Worm (Caenorhabditis elegans): Measurements from ENCODE around the gene C06A6.7.

The C06A6.7 gene

ce11 chrIV:7796432-7797113 lies 41.8 kb downstream of the C06A6.7 start, which contains the start of gene sgo-1:
TSS of gene sgo-1 (minus strand) at chrIV:7796482.
- TF ChIP-seq hnd-1 (tag; optimal IDR thresholded peaks at IDR 0.05) (no peak), ama-1 (optimal IDR thresholded peaks at IDR 0.05) (no peak)

- no peak for TF ChIP-seq tbx-37 (GFP tag; conservative IDR thresholded peaks at IDR 0.05)
- no peak for TF ChIP-seq ceh-36 (tag; optimal IDR thresholded peaks at IDR 0.05)
- TF ChIP-seq B0310.2 (tag; optimal IDR thresholded peaks at IDR 0.05) = no peak
- no peak for TF ChIP-seq hmg-4 (GFP tag; optimal IDR thresholded peaks at IDR 0.05)
Measured at ce11 chrIV:7794709-7795108, 43.6 kb downstream of the C06A6.7 start, which contains the start of gene ntp-1. TSS of gene ntp-1 (minus strand) at chrIV:7794809.

ce11 chrIV:7791821-7792446 lies 46.4 kb downstream of the C06A6.7 start, which contains the start of gene C33H5.13:
TSS of gene C33H5.13 (minus strand) at chrIV:7792263.
- no peak for TF ChIP-seq B0310.2 (tag; optimal IDR thresholded peaks at IDR 0.05)
- no peak for TF ChIP-seq aly-1 (tag; optimal IDR thresholded peaks at IDR 0.05)
- no peak for TF ChIP-seq ceh-36 (tag; optimal IDR thresholded peaks at IDR 0.05)
- no peak for TF ChIP-seq tbx-37 (GFP tag; conservative IDR thresholded peaks at IDR 0.05)
- no peak for TF ChIP-seq ets-7 (tag; optimal IDR thresholded peaks at IDR 0.05)
- TF ChIP-seq hmbx-1 (tag; optimal IDR thresholded peaks at IDR 0.05) = no peak
- TF ChIP-seq tbx-11 (GFP tag; IDR thresholded peaks at IDR 0.05) = no peak
- no peak for TF ChIP-seq flt-1 (GFP tag; IDR thresholded peaks at IDR 0.05)
- no peak for TF ChIP-seq ama-1 (optimal IDR thresholded peaks at IDR 0.05)

DNA sequence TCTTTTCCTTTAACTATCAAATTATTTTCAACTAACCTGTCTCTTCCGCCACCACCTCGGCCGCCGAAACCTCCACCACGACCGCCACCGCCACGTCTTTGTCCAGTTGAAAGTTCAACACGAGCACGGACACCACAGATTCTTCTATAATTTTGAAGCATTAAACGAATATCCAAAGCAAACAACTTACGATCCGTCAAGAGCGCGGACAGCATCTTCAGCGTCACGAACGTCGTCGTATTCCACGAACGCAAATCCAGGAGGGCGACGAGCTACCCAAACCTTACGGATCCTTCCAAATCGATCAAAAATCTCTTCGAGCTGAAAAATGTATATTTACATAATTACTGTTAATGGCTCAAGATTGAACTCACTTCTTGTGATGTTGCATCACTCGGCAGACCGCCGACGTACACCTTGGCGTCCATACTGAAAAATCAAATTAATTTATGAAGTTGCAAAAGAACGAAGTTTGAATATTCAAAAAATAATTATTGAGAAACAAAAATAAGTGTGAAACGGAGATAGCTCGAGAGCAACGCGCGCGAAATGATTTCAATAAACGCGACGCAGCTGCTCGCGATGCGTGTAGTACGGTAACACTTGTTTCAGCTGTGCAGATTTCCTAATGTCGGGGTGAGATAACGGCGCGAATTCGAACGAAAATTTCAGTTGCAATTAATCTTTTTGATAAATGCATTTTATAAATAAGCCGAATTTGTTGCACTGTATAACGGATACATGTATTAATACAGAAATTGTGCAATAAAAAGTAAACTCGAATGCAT lies 47.3 kb downstream of the C06A6.7 start, which contains the start of gene rsp-6:
Gene rsp-6, minus strand, starts transcription at position 429 of the 788 bp plus-strand sequence.
- no peak for TF ChIP-seq hmbx-1 (tag; optimal IDR thresholded peaks at IDR 0.05)
- TF ChIP-seq ceh-13 (GFP tag; optimal IDR thresholded peaks at IDR 0.05) = no peak
- TF ChIP-seq flt-1 (GFP tag; IDR thresholded peaks at IDR 0.05) = no peak
- no peak for TF ChIP-seq scrt-1 (GFP tag; IDR thresholded peaks at IDR 0.05)
- TF ChIP-seq F13C5.2 (tag; optimal IDR thresholded peaks at IDR 0.05) = peak; percentile 84
- TF ChIP-seq ama-1 (optimal IDR thresholded peaks at IDR 0.05) = peak; percentile 41
- TF ChIP-seq sea-1 (GFP tag; conservative IDR thresholded peaks at IDR 0.05) = no peak
- no peak for TF ChIP-seq tbx-11 (GFP tag; IDR thresholded peaks at IDR 0.05)
- TF ChIP-seq B0310.2 (tag; optimal IDR thresholded peaks at IDR 0.05) = no peak
- TF ChIP-seq hnd-1 (tag; optimal IDR thresholded peaks at IDR 0.05) = no peak
- TF ChIP-seq tra-4 (tag; optimal IDR thresholded peaks at IDR 0.05) = no peak
- no peak for TF ChIP-seq hmg-4 (GFP tag; optimal IDR thresholded peaks at IDR 0.05)
- TF ChIP-seq aly-1 (tag; optimal IDR thresholded peaks at IDR 0.05) = no peak

ce11 chrIV:7790151-7790691 lies 48.1 kb downstream of the C06A6.7 start:
- TF ChIP-seq ama-1 (optimal IDR thresholded peaks at IDR 0.05) = peak; percentile 67
- TF ChIP-seq tra-4 (tag; optimal IDR thresholded peaks at IDR 0.05) = no peak
- TF ChIP-seq ceh-36 (tag; optimal IDR thresholded peaks at IDR 0.05) = no peak
- TF ChIP-seq aly-1 (tag; optimal IDR thresholded peaks at IDR 0.05) = no peak
- TF ChIP-seq hmg-4 (GFP tag; optimal IDR thresholded peaks at IDR 0.05) = no peak
- TF ChIP-seq flt-1 (GFP tag; IDR thresholded peaks at IDR 0.05) = no peak
- no peak for TF ChIP-seq ceh-13 (GFP tag; optimal IDR thresholded peaks at IDR 0.05)
- no peak for TF ChIP-seq scrt-1 (GFP tag; IDR thresholded peaks at IDR 0.05)

DNA sequence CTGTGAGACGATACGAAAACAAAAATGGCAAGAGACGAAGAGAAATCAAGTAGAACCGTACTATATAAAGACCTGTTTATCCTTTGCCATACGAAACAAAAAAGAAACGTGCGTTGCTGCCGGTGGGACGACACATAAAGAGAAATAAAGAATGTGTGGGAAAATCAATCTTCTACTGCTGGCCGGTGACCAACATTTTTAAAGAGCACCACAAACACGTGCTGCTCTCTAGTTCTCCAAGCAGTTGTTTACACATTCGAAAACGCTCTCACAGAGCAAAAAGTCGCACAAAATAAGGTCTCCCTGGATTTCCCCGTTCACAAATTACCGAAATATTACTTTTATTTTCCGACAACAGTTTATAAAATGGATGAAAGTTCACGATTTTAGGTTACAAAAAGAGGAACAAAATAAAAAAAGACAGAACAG lies 48.8 kb downstream of the C06A6.7 start, which contains the start of gene imp-3:
Gene imp-3, minus strand, starts transcription at position 93 of the 429 bp plus-strand sequence.
- TF ChIP-seq aly-1 (tag; optimal IDR thresholded peaks at IDR 0.05) = no peak
- TF ChIP-seq sea-1 (GFP tag; conservative IDR thresholded peaks at IDR 0.05) = 0 out of 2 replicates have a peak, but pooled peaks have one; percentile 21
- TF ChIP-seq ama-1 (optimal IDR thresholded peaks at IDR 0.05) = peak; percentile 67

All from whole organism, early embryonic.